Worm (Caenorhabditis elegans) whole organism, L3 larva: ENCODE results near the gene K09E9.1.
A peak's percentile ranks its signal among the peaks of the same experiment; 100 is the strongest.

Experiments
- R02D3.7 ChIP-seq: fragments of 150-350 bp; optimal IDR thresholded peaks from 2 replicates; lab custom pipeline; 2014; ENCODE audit warnings: missing biosample characterization, missing genetic modification characterization
- aly-2 ChIP-seq: fragments of 150-350 bp; optimal IDR thresholded peaks from 2 replicates; lab custom pipeline; 2014; ENCODE audit warnings: missing biosample characterization, missing genetic modification characterization
- ama-1 ChIP-seq: fragments of 150-350 bp; optimal IDR thresholded peaks from 2 replicates; lab custom pipeline; 2018
- ceh-16 ChIP-seq: sonication (generic microtip); optimal IDR thresholded peaks from 2 replicates; lab custom pipeline; 2017; ENCODE audit warnings: missing biosample characterization, missing genetic modification characterization
- egl-27 ChIP-seq: sonication (generic microtip); optimal IDR thresholded peaks from 4 replicates; lab custom pipeline; 2017; ENCODE audit warnings: missing biosample characterization, missing genetic modification reagents, missing genetic modification characterization
- elt-1 ChIP-seq: fragments of 150-350 bp; optimal IDR thresholded peaks from 2 replicates; lab custom pipeline; 2014; ENCODE audit warnings: missing biosample characterization, missing genetic modification characterization
- elt-2 ChIP-seq: sonication (generic microtip); optimal IDR thresholded peaks from 2 replicates; lab custom pipeline; 2016; ENCODE audit warnings: missing genetic modification reagents, mild to moderate bottlenecking, missing genetic modification characterization, missing compliant biosample characterization
- elt-3 ChIP-seq, 3 experiments: fragments of 150-350 bp in 1 of 3; sonication (generic microtip) in 2 of 3; optimal IDR thresholded peaks; 2 replicates in 2 of 3; 4 replicates in 1 of 3; lab custom pipeline; 2014 to 2017; ENCODE audit warnings: missing biosample characterization in 3 of 3, missing genetic modification characterization in 3 of 3
- eor-1 ChIP-seq, 2 experiments: fragments of 150-350 bp; optimal IDR thresholded peaks; 2 replicates each; lab custom pipeline; 2014 to 2018; ENCODE audit warnings: missing biosample characterization in 2 of 2, missing genetic modification characterization in 2 of 2
- fkh-10 ChIP-seq: sonication (generic microtip); optimal IDR thresholded peaks from 2 replicates; lab custom pipeline; 2017; ENCODE audit warnings: missing biosample characterization, missing genetic modification reagents, missing genetic modification characterization
- fkh-2 ChIP-seq: fragments of 150-350 bp; optimal IDR thresholded peaks from 2 replicates; lab custom pipeline; 2014; ENCODE audit warnings: missing biosample characterization, missing genetic modification reagents, missing genetic modification characterization
- fos-1 ChIP-seq: fragments of 150-350 bp; optimal IDR thresholded peaks from 2 replicates; lab custom pipeline; 2014; ENCODE audit warnings: missing biosample characterization, missing genetic modification characterization
- hmg-11 ChIP-seq: sonication (generic microtip); optimal IDR thresholded peaks from 2 replicates; lab custom pipeline; 2016; ENCODE audit warnings: missing genetic modification characterization, missing compliant biosample characterization
- jun-1 ChIP-seq: fragments of 150-350 bp; optimal IDR thresholded peaks from 2 replicates; lab custom pipeline; 2014; ENCODE audit warnings: missing biosample characterization, missing genetic modification reagents, missing genetic modification characterization
- lin-15B ChIP-seq: fragments of 150-350 bp; optimal IDR thresholded peaks from 2 replicates; lab custom pipeline; 2014; ENCODE audit warnings: missing biosample characterization, missing genetic modification characterization
- lin-39 ChIP-seq: fragments of 150-350 bp; optimal IDR thresholded peaks from 2 replicates; lab custom pipeline; 2018; ENCODE audit warnings: missing biosample characterization, missing genetic modification reagents, missing genetic modification characterization
- lsy-12 ChIP-seq: sonication (generic microtip); optimal IDR thresholded peaks from 2 replicates; lab custom pipeline; 2016; ENCODE audit warnings: mild to moderate bottlenecking, missing genetic modification characterization, missing compliant biosample characterization
- nfya-1 ChIP-seq: sonication (generic microtip); optimal IDR thresholded peaks from 2 replicates; lab custom pipeline; 2017; ENCODE audit warnings: missing genetic modification characterization, mild to moderate bottlenecking, missing compliant biosample characterization, antibody characterized with exemption, moderate library complexity; ENCODE audit not compliant: insufficient read depth
- nhr-11 ChIP-seq: fragments of 150-350 bp; optimal IDR thresholded peaks from 2 replicates; lab custom pipeline; 2014; ENCODE audit warnings: missing biosample characterization, missing genetic modification characterization
- nhr-12 ChIP-seq: fragments of 150-350 bp; optimal IDR thresholded peaks from 2 replicates; lab custom pipeline; 2014; ENCODE audit warnings: missing biosample characterization, missing genetic modification characterization
- nhr-23 ChIP-seq: fragments of 150-350 bp; optimal IDR thresholded peaks from 2 replicates; lab custom pipeline; 2014; ENCODE audit warnings: missing biosample characterization, missing genetic modification reagents, missing genetic modification characterization
- nhr-25 ChIP-seq: sonication (generic microtip); optimal IDR thresholded peaks from 2 replicates; lab custom pipeline; 2017; ENCODE audit warnings: missing biosample characterization, missing genetic modification characterization
- nhr-43 ChIP-seq: sonication (generic microtip); optimal IDR thresholded peaks from 2 replicates; lab custom pipeline; 2016; ENCODE audit warnings: mild to moderate bottlenecking, missing genetic modification characterization, missing compliant biosample characterization; ENCODE audit not compliant: poor library complexity, severe bottlenecking
- nhr-67 ChIP-seq: fragments of 150-350 bp; optimal IDR thresholded peaks from 2 replicates; lab custom pipeline; 2014; ENCODE audit warnings: missing biosample characterization, missing genetic modification characterization
- nhr-77 ChIP-seq: fragments of 150-350 bp; optimal IDR thresholded peaks from 2 replicates; lab custom pipeline; 2014; ENCODE audit warnings: missing biosample characterization, missing genetic modification characterization
- pqm-1 ChIP-seq: fragments of 150-350 bp; optimal IDR thresholded peaks from 2 replicates; lab custom pipeline; 2017; ENCODE audit warnings: missing biosample characterization, missing genetic modification characterization, inconsistent platforms
- sea-2 ChIP-seq: fragments of 150-350 bp; sonication (generic microtip); optimal IDR thresholded peaks from 4 replicates; lab custom pipeline; 2014; ENCODE audit warnings: missing biosample characterization, missing genetic modification reagents, missing genetic modification characterization
- skn-1 ChIP-seq: fragments of 150-350 bp; optimal IDR thresholded peaks from 2 replicates; lab custom pipeline; 2014; ENCODE audit warnings: missing biosample characterization, missing genetic modification characterization
- snpc-4 ChIP-seq: fragments of 150-350 bp; optimal IDR thresholded peaks from 2 replicates; lab custom pipeline; 2014; ENCODE audit warnings: missing biosample characterization, missing genetic modification characterization
- tbx-2 ChIP-seq: sonication (generic microtip); optimal IDR thresholded peaks from 2 replicates; lab custom pipeline; 2016; ENCODE audit warnings: mild to moderate bottlenecking, missing genetic modification characterization, missing compliant biosample characterization
- unc-62 ChIP-seq: fragments of 150-350 bp; sonication (generic microtip); optimal IDR thresholded peaks from 4 replicates; lab custom pipeline; 2014; ENCODE audit warnings: missing biosample characterization, missing genetic modification reagents, missing genetic modification characterization
- ztf-11 ChIP-seq: fragments of 150-350 bp; optimal IDR thresholded peaks from 2 replicates; lab custom pipeline; 2014; ENCODE audit warnings: missing biosample characterization, missing genetic modification characterization
- ztf-4 ChIP-seq: fragments of 150-350 bp; optimal IDR thresholded peaks from 2 replicates; lab custom pipeline; 2014; ENCODE audit warnings: missing biosample characterization, missing genetic modification characterization

Gene K09E9.1

DNA sequence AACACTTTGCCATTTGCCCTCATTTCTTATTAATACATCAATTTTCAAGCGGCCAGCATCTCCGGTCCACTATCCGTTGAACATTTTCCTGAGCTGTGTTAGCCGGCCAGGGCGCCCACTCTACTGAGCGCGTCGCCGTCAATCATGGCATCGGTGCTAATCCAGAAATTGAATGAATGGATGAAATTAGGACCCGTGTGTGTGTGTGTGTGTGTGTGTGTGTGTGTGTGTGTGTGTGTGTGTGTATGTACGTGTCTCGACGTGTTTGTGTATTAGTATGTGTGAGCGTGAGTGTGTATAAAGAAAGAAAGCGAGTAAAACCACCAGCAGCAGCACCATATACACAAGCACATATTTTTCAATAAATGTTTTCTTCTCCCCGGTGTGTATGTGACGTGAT, 32.9 kb downstream of the K09E9.1 start:
- TF ChIP-seq lin-39 (tag; lab: Kevin White, UChicago) (peak; percentile 55), skn-1 (tag; lab: Kevin White, UChicago) (no peak), hmg-11 (tag; lab: Kevin White, UChicago) (no peak)

- no peak for TF ChIP-seq nhr-12 (tag; lab: Kevin White, UChicago)
Observed at ce11 chrX:15654969-15655368, 34.7 kb downstream of the K09E9.1 start.

DNA sequence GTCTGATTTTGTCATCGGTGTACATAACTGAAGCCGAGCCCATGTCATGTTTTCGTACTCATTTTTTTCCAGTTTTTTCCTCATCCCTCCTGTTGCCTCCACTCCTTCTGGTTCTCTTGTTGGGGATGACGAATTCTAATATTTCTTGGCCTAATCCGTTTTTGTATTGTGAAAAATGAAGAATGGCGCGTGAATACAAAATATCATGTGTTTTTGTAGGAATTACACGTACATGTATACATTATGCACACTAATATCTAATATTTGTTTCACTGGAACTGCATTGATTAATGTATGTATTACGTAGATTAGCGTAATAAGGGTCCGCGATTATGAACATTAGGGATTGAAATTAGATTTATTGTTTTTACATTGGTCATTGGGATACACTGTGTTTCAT, 35.3 kb downstream of the K09E9.1 start:
- TF ChIP-seq tbx-2 (tag; lab: Kevin White, UChicago) (no peak), hmg-11 (tag; lab: Kevin White, UChicago) (no peak), unc-62 (no peak), nhr-67 (tag; lab: Kevin White, UChicago) (no peak), nhr-12 (tag; lab: Kevin White, UChicago) (no peak), snpc-4 (tag; lab: Kevin White, UChicago) (no peak), elt-2 (tag; lab: Kevin White, UChicago) (no peak), nhr-11 (tag; lab: Kevin White, UChicago) (no peak)

- no peak for TF ChIP-seq ztf-11 (tag; lab: Kevin White, UChicago)
- TF ChIP-seq nfya-1 = no peak
- no peak for TF ChIP-seq elt-1 (tag; lab: Kevin White, UChicago)
Observed at ce11 chrX:15657773-15658172, 37.5 kb downstream of the K09E9.1 start.

ce11 chrX:15659561-15659960, 39.3 kb downstream of the K09E9.1 start:
- TF ChIP-seq lsy-12 (tag; lab: Kevin White, UChicago) = no peak
- TF ChIP-seq hmg-11 (tag; lab: Kevin White, UChicago) = peak; percentile 6
- TF ChIP-seq lin-39 (tag; lab: Kevin White, UChicago) = peak; percentile 14
- TF ChIP-seq fkh-2 (tag; lab: Kevin White, UChicago) = no peak
- peak; percentile 44 for TF ChIP-seq fkh-10 (GFP tag; lab: Kevin White, UChicago)
- peak; percentile 25 for TF ChIP-seq nfya-1

DNA sequence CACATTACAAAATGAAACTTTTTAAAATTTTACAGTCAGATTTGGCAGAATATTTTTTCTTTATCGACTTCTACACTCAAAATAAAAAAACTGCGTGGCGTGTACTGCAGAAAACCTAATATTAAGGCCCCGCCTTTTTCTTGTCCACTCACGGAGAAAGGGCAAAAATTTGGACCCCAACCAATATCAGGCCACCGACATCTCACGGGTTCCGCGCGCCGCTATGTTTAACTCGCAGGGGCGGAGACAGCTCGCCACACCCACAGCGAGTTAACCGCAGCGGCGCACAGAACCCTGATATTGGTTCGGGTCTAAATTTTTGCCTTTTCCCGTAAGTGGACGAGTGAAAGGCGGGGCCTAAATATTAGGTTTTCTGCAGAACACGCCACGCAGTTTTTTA, 43.4 kb downstream of the K09E9.1 start:
- TF ChIP-seq snpc-4 (tag; lab: Kevin White, UChicago) = peak; percentile 41
- TF ChIP-seq lin-15B (tag; lab: Kevin White, UChicago) = no peak
- TF ChIP-seq, all 47 proteins: peak for 1

DNA sequence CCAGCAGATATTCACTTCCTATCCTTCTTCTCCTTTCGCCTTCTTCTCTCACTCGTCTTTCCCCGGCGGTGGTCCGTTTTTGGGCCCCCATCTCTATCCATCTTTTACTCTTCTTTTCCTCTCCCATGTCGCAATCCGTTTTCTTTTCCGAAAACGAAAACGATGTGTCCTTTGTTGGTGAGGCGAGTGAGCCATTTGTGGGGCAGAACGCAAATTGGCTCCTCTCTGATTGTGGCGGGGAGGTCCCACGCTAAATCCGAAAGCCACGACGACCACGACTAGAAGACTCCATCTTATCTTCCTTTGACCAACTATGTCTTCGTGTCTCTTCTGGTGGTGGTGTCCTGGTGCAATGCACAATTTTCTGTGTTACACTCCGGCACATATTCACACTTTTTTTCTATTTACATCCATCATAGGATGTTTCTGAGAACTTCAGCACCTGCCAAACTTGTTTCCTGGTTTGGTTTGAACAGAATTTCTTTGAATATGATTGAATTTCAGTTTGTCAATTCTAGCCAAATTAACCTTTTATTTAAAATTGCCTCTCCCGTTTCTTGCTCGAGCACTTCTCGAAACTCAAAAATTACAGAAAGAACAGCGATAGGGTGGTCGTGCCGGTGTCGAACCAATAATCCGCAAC, 46.0 kb downstream of the K09E9.1 start, which contains the start of gene pcdr-1:
pcdr-1 (plus strand) TSS at position 593 of the 643 bp plus-strand sequence.
- no peak for TF ChIP-seq fos-1 (tag; lab: Kevin White, UChicago)
- TF ChIP-seq nhr-23 (tag; lab: Kevin White, UChicago) = no peak
- no peak for TF ChIP-seq hmg-11 (tag; lab: Kevin White, UChicago)
- TF ChIP-seq ztf-4 (tag; lab: Kevin White, UChicago) = no peak
- peak; percentile 7 for TF ChIP-seq nfya-1
- no peak for TF ChIP-seq elt-3 (tag; optimal IDR thresholded peaks at IDR 0.05; lab: Kevin White, UChicago)
- no peak for TF ChIP-seq nhr-43 (tag; lab: Kevin White, UChicago)
- no peak for TF ChIP-seq elt-1 (tag; lab: Kevin White, UChicago)

DNA sequence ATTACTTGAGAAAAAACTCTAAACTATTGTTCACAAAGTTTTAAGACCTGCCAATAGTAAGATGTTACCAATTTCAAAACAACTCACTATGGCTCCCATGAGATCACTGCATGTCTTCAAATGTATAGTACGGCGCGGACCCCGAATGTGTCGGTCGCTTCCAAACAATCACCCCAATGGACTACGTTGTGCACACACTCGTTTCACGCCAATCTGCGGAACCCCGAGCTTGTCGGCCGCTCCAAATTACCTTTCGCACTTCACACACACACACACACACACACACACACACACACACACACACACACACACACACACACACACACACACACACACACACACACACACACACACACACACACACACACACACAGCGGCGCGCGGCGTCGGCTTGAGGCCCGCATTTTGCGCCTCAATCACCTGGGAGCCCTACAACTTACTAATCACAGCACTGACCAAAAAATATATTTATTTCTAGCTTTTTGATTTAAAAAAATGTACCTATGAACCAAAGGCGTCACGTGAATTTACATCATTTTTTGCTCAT, 47.8 kb downstream of the K09E9.1 start:
- TF ChIP-seq lin-39 (tag; lab: Kevin White, UChicago) = peak; percentile 9
- no peak for TF ChIP-seq nhr-77 (tag; lab: Kevin White, UChicago)

DNA sequence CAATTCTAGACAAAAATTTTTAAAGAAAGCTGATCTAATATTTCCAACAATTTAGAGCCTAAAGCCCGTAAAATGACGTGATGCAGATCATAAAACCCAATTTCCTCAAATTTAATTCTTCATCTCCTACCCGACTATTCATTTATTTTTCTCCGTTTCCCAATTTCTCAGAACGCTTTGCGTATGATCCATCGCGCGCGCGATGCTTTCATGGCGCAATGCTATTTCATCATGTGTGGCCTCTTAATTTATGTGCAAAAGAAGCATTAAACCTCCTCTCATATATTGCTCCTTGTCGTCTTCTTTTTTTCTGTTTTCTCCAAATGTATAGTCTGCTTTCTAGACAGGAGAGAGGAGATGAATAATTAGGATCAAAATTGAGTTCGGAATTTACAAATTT, 48.4 kb downstream of the K09E9.1 start:
- no peak for TF ChIP-seq R02D3.7 (tag; lab: Kevin White, UChicago)
- TF ChIP-seq fkh-10 (GFP tag; lab: Kevin White, UChicago) = no peak
- no peak for TF ChIP-seq nhr-43 (tag; lab: Kevin White, UChicago)
- TF ChIP-seq eor-1 (tag; optimal IDR thresholded peaks at IDR 0.05; lab: Kevin White, UChicago) = no peak
- no peak for TF ChIP-seq ceh-16 (tag; lab: Kevin White, UChicago)
- no peak for TF ChIP-seq nhr-25 (tag; lab: Kevin White, UChicago)
- no peak for TF ChIP-seq ztf-4 (tag; lab: Kevin White, UChicago)
- TF ChIP-seq skn-1 (tag; lab: Kevin White, UChicago) = no peak
- no peak for TF ChIP-seq pqm-1 (tag; lab: Kevin White, UChicago)
- TF ChIP-seq egl-27 = no peak
- TF ChIP-seq sea-2 = no peak
- no peak for TF ChIP-seq nhr-11 (tag; lab: Kevin White, UChicago)
- no peak for TF ChIP-seq elt-3 (tag; optimal IDR thresholded peaks at IDR 0.05; lab: Kevin White, UChicago)
- TF ChIP-seq snpc-4 (tag; lab: Kevin White, UChicago) = no peak
- no peak for TF ChIP-seq aly-2 (tag; lab: Kevin White, UChicago)
- no peak for TF ChIP-seq nfya-1
- TF ChIP-seq tbx-2 (tag; lab: Kevin White, UChicago) = no peak
- no peak for TF ChIP-seq ama-1 (lab: Kevin White, UChicago)
- no peak for TF ChIP-seq jun-1 (tag; lab: Kevin White, UChicago)
- TF ChIP-seq, all 47 proteins: peak for 0
